In the genomic region with DNA sequence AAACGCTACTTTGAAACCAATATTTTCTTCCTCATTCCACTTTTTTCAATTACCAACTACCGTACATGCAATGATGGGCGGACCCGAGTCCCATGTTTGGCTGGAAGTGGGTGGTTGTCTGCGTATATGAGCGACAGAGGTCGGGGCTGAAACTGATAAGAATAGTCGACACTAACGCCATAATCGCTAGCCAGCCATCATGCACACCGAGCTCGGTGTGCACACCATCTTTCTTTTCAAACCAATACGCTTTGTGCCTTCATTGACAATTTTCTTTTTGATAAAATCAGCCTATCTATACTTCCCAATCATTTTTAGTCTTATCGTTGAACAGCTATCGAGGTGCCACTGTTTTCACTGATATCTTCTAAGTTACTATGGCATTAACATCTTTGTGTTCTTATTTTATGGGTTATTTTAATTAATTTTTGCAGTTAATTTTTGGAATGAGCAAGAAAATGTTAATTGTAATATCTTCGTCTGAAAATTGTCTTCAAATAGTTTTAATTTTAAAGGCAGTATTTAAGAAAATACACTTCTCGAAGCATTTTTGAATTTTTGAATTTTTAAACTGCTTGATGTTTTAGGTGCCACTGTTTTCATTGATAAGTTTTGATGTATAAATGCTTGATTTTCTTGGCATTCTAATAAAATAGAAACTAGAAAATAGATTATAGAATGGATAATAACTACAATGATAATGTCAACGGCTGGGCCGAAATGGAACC, we compare ENCODE assay signal across 4 worm cellular contexts.
TF ChIP-seq lines count a peak whose summit lies in the region.

TSS of gene elt-2 (plus strand) at position 678 of the 728 bp plus-strand sequence.

TF ChIP-seq in whole organism, L1 larva, 84 proteins besides CTCF, POLR2A, EP300 and RAD21 (continued from another document):
- peak; percentile 21 for TF ChIP-seq nhr-90 (tag; optimal IDR thresholded peaks at IDR 0.05; lab: Kevin White, UChicago; ENCODE audit: poor library complexity)
- TF ChIP-seq pax-3 (tag; optimal IDR thresholded peaks at IDR 0.05; lab: Kevin White, UChicago) = peak; percentile 23
- TF ChIP-seq aha-1 (tag; optimal IDR thresholded peaks at IDR 0.05; lab: Kevin White, UChicago) = no peak
TF ChIP-seq in whole organism, L1 larva: peak in this region for 8.

TF ChIP-seq in whole organism, L2 larva, 48 proteins besides CTCF, POLR2A, EP300 and RAD21 (continued from another document):
- TF ChIP-seq sma-9 (GFP tag; optimal IDR thresholded peaks at IDR 0.05; lab: Kevin White, UChicago) = peak; percentile 73
- TF ChIP-seq sma-9 (tag; optimal IDR thresholded peaks at IDR 0.05; lab: Kevin White, UChicago) = no peak
- TF ChIP-seq R02D3.7 (tag; optimal IDR thresholded peaks at IDR 0.05; lab: Kevin White, UChicago) = no peak
- peak; percentile 31 for TF ChIP-seq crh-2 (tag; optimal IDR thresholded peaks at IDR 0.05; lab: Kevin White, UChicago)
- no peak for TF ChIP-seq elt-3 (tag; optimal IDR thresholded peaks at IDR 0.05; lab: Kevin White, UChicago)

TF ChIP-seq in whole organism, L3 larva, 47 proteins besides CTCF, POLR2A, EP300 and RAD21 (continued from another document):
- TF ChIP-seq egl-5 (tag; optimal IDR thresholded peaks at IDR 0.05; lab: Kevin White, UChicago) (no peak), aly-2 (tag; optimal IDR thresholded peaks at IDR 0.05; lab: Kevin White, UChicago) (no peak), mml-1 (tag; optimal IDR thresholded peaks at IDR 0.05; lab: Kevin White, UChicago) (no peak), fos-1 (tag; optimal IDR thresholded peaks at IDR 0.05; lab: Kevin White, UChicago) (no peak), hmg-11 (tag; optimal IDR thresholded peaks at IDR 0.05; lab: Kevin White, UChicago) (no peak), pha-4 (tag; optimal IDR thresholded peaks at IDR 0.05; lab: Kevin White, UChicago) (peak; percentile 2), snpc-4 (tag; optimal IDR thresholded peaks at IDR 0.05; lab: Kevin White, UChicago) (no peak), ceh-9 (tag; optimal IDR thresholded peaks at IDR 0.05; lab: Kevin White, UChicago) (no peak)

TF ChIP-seq in whole organism, L4 larva, 104 proteins besides CTCF, POLR2A, EP300 and RAD21 (continued from another document):
- TF ChIP-seq dmd-6 (GFP tag; IDR thresholded peaks at IDR 0.05; lab: Robert Waterston, UW) (peak; percentile 92), F26F4.8 (GFP tag; conservative IDR thresholded peaks at IDR 0.05; lab: Robert Waterston, UW) (no peak), nhr-48 (tag; optimal IDR thresholded peaks at IDR 0.05; lab: Kevin White, UChicago) (peak; percentile 47), vab-7 (GFP tag; IDR thresholded peaks at IDR 0.05; lab: Robert Waterston, UW) (no peak), jun-1 (tag; optimal IDR thresholded peaks at IDR 0.05; lab: Kevin White, UChicago) (peak; percentile 51), lsy-2 (tag; optimal IDR thresholded peaks at IDR 0.05; lab: Kevin White, UChicago) (peak in 1 of 2 experiments; percentile 61), F10B5.3 (tag; optimal IDR thresholded peaks at IDR 0.05; lab: Kevin White, UChicago) (no peak), mxl-2 (GFP tag; conservative IDR thresholded peaks at IDR 0.05; lab: Robert Waterston, UW) (0 out of 2 replicates have a peak, but pooled peaks have one; percentile 20), nhr-28 (tag; optimal IDR thresholded peaks at IDR 0.05; lab: Kevin White, UChicago) (peak; percentile 93), ztf-7 (tag; optimal IDR thresholded peaks at IDR 0.05; lab: Kevin White, UChicago) (no peak), mdl-1 (tag; optimal IDR thresholded peaks at IDR 0.05; lab: Kevin White, UChicago) (peak in 1 of 2 experiments; percentile 10), ceh-20 (GFP tag; IDR thresholded peaks at IDR 0.05; lab: Robert Waterston, UW) (0 out of 2 replicates have a peak, but pooled peaks have one; percentile 46), spr-3 (GFP tag; optimal IDR thresholded peaks at IDR 0.05; lab: Kevin White, UChicago) (no peak), lin-1 (GFP tag; IDR thresholded peaks at IDR 0.05; lab: Robert Waterston, UW) (peak; percentile 79), hlh-11 (tag; optimal IDR thresholded peaks at IDR 0.05; lab: Kevin White, UChicago) (peak; percentile 92), nhr-6 (tag; optimal IDR thresholded peaks at IDR 0.05; lab: Kevin White, UChicago) (peak; percentile 22), unc-130 (GFP tag; optimal IDR thresholded peaks at IDR 0.05; lab: Kevin White, UChicago) (no peak), T20F7.1 (GFP tag; optimal IDR thresholded peaks at IDR 0.05; lab: Kevin White, UChicago) (peak; percentile 2), Y75B8A.6 (GFP tag; IDR thresholded peaks at IDR 0.05; lab: Robert Waterston, UW) (0 out of 2 replicates have a peak, but pooled peaks have one; percentile 36), ceh-44 (GFP tag; IDR thresholded peaks at IDR 0.05; lab: Robert Waterston, UW) (no peak), saeg-2 (GFP tag; IDR thresholded peaks at IDR 0.05; lab: Robert Waterston, UW) (peak; percentile 52; the same call in 1 of the 2 replicates), dve-1 (tag; optimal IDR thresholded peaks at IDR 0.05; lab: Kevin White, UChicago; ENCODE audit: insufficient read depth) (peak; percentile 90), unc-62 (GFP tag; optimal IDR thresholded peaks at IDR 0.05 in 1 of 2; lab: Kevin White, UChicago) (peak in 1 of 2 experiments; percentile 93), unc-62 (tag; optimal IDR thresholded peaks at IDR 0.05; lab: Kevin White, UChicago) (no peak), hmg-1.1 (GFP tag; IDR thresholded peaks at IDR 0.05; lab: Robert Waterston, UW) (no peak), ctbp-1 (GFP tag; IDR thresholded peaks at IDR 0.05; lab: Robert Waterston, UW) (no peak), lin-39 (tag; optimal IDR thresholded peaks at IDR 0.05; lab: Kevin White, UChicago) (no peak), mxl-3 (GFP tag; optimal IDR thresholded peaks at IDR 0.05; lab: Kevin White, UChicago) (peak; percentile 15), nhr-102 (tag; optimal IDR thresholded peaks at IDR 0.05; lab: Kevin White, UChicago) (peak; percentile 74), tag-97 (GFP tag; IDR thresholded peaks at IDR 0.05; lab: Robert Waterston, UW) (no peak), hif-1 (tag; optimal IDR thresholded peaks at IDR 0.05; lab: Kevin White, UChicago) (no peak), nhr-77 (tag; optimal IDR thresholded peaks at IDR 0.05; lab: Kevin White, UChicago) (peak; percentile 87), egl-43 (GFP tag; IDR thresholded peaks at IDR 0.05; lab: Robert Waterston, UW) (no peak), attf-4 (tag; optimal IDR thresholded peaks at IDR 0.05; lab: Kevin White, UChicago) (no peak), nhr-10 (tag; optimal IDR thresholded peaks at IDR 0.05; lab: Kevin White, UChicago) (peak; percentile 31), lin-15B (tag; optimal IDR thresholded peaks at IDR 0.05; lab: Kevin White, UChicago) (no peak), pha-4 (GFP tag; IDR thresholded peaks at IDR 0.05; lab: Robert Waterston, UW) (no peak), pha-4 (tag; optimal IDR thresholded peaks at IDR 0.05; lab: Kevin White, UChicago) (no peak)
